Worm (Caenorhabditis elegans) whole organism, L2 larva: ENCODE measurements around the gene R05G6.3.
"Not testable (repeated sequence)": the region's sequence is repeated elsewhere in the genome, so short reads cannot be mapped to it uniquely, and the experiment has no call there.

Source experiments
- C34F6.9 ChIP-seq: fragments of 150-350 bp; optimal IDR thresholded peaks from 2 replicates; lab custom pipeline; 2014; ENCODE audit warnings: missing biosample characterization, missing genetic modification characterization
- R02D3.7 ChIP-seq: fragments of 150-350 bp; optimal IDR thresholded peaks from 2 replicates; lab custom pipeline; 2014; ENCODE audit warnings: missing biosample characterization, missing genetic modification characterization
- alr-1 ChIP-seq: fragments of 150-350 bp; optimal IDR thresholded peaks from 2 replicates; lab custom pipeline; 2014; ENCODE audit warnings: missing biosample characterization, missing genetic modification characterization
- blmp-1 ChIP-seq: sonication (generic microtip); optimal IDR thresholded peaks from 2 replicates; lab custom pipeline; 2017; ENCODE audit warnings: missing genetic modification characterization, mild to moderate bottlenecking, missing compliant biosample characterization, antibody characterized with exemption, moderate library complexity; ENCODE audit not compliant: insufficient read depth
- ceh-16 ChIP-seq: fragments of 150-350 bp; optimal IDR thresholded peaks from 2 replicates; lab custom pipeline; 2014; ENCODE audit warnings: missing biosample characterization, missing genetic modification characterization
- crh-2 ChIP-seq: sonication (generic microtip); optimal IDR thresholded peaks from 2 replicates; lab custom pipeline; 2017; ENCODE audit warnings: missing biosample characterization, missing genetic modification characterization
- dmd-4 ChIP-seq: sonication (generic microtip); optimal IDR thresholded peaks from 2 replicates; lab custom pipeline; 2017; ENCODE audit warnings: missing biosample characterization, missing genetic modification characterization
- fos-1 ChIP-seq: fragments of 150-350 bp; optimal IDR thresholded peaks from 2 replicates; lab custom pipeline; 2014; ENCODE audit warnings: missing biosample characterization, missing genetic modification characterization
- gmeb-1 ChIP-seq: fragments of 150-350 bp; optimal IDR thresholded peaks from 2 replicates; lab custom pipeline; 2014; ENCODE audit warnings: missing biosample characterization, missing genetic modification characterization
- lin-13 ChIP-seq: fragments of 150-350 bp; optimal IDR thresholded peaks from 2 replicates; lab custom pipeline; 2014; ENCODE audit warnings: missing biosample characterization, missing genetic modification reagents, missing genetic modification characterization
- lsy-2 ChIP-seq, 2 experiments: fragments of 150-350 bp in 1 of 2; sonication (generic microtip) in 1 of 2; optimal IDR thresholded peaks; 2 replicates each; lab custom pipeline; 2014 to 2017; ENCODE audit warnings: missing biosample characterization in 2 of 2, missing genetic modification characterization in 2 of 2
- mab-5 ChIP-seq: fragments of 150-350 bp; optimal IDR thresholded peaks from 2 replicates; lab custom pipeline; 2014; ENCODE audit warnings: missing biosample characterization, missing genetic modification characterization
- nhr-129 ChIP-seq: fragments of 150-350 bp; optimal IDR thresholded peaks from 2 replicates; lab custom pipeline; 2014; ENCODE audit warnings: missing biosample characterization, missing genetic modification characterization
- nhr-25 ChIP-seq: fragments of 150-350 bp; sonication (generic microtip); optimal IDR thresholded peaks from 3 replicates; lab custom pipeline; 2014; ENCODE audit warnings: missing biosample characterization, missing genetic modification characterization
- sem-4 ChIP-seq: fragments of 150-350 bp; optimal IDR thresholded peaks from 2 replicates; lab custom pipeline; 2014; ENCODE audit warnings: missing biosample characterization, missing genetic modification reagents, missing genetic modification characterization
- unc-55 ChIP-seq: fragments of 150-350 bp; sonication (generic microtip); optimal IDR thresholded peaks from 3 replicates; lab custom pipeline; 2014; ENCODE audit warnings: missing biosample characterization, missing genetic modification reagents, missing genetic modification characterization
- zag-1 ChIP-seq: fragments of 150-350 bp; optimal IDR thresholded peaks from 2 replicates; lab custom pipeline; 2014; ENCODE audit warnings: missing biosample characterization, missing genetic modification characterization

The R05G6.3 gene

ce11 chrIV:7561614-7562142, 45.3 kb downstream of the R05G6.3 start, which contains the start of gene ima-3:
Gene ima-3 (minus strand): TSS chrIV:7561664.
- TF ChIP-seq unc-55 (GFP tag; lab: Kevin White, UChicago) (peak; percentile 78), mab-5 (tag; lab: Kevin White, UChicago) (no peak), R02D3.7 (tag; lab: Kevin White, UChicago) (no peak), nhr-129 (tag; lab: Kevin White, UChicago) (peak; percentile 71), C34F6.9 (peak; percentile 67), sem-4 (tag; lab: Kevin White, UChicago) (peak; percentile 60), crh-2 (tag; lab: Kevin White, UChicago) (peak; percentile 52), ceh-16 (tag; lab: Kevin White, UChicago) (no peak), lsy-2 (tag; optimal IDR thresholded peaks at IDR 0.05; lab: Kevin White, UChicago) (peak in 1 of 2 experiments; percentile 66), zag-1 (tag; lab: Kevin White, UChicago) (peak; percentile 22), lin-13 (GFP tag; lab: Kevin White, UChicago) (peak; percentile 53), nhr-25 (no peak), blmp-1 (tag; lab: Kevin White, UChicago) (no peak), gmeb-1 (peak; percentile 33)

ce11 chrIV:7563850-7564249, 47.5 kb downstream of the R05G6.3 start, which contains the start of gene F32E10.9:
Gene F32E10.9 (minus strand): TSS chrIV:7563950.
- not testable (repeated sequence) for TF ChIP-seq alr-1 (tag; lab: Kevin White, UChicago); dmd-4; fos-1 (tag; lab: Kevin White, UChicago)
